Worm (Caenorhabditis elegans): ENCODE data around the gene srh-239.
A peak's percentile ranks its signal among the peaks of the same experiment; 100 is the strongest.

Gene srh-239

ce11 chrV:15464402-15464801 lies 18.9 kb downstream of the srh-239 start, which contains the start of gene rocf-1:
Gene rocf-1, minus strand, starts transcription at chrV:15464502.
- no peak for TF ChIP-seq nhr-77 (tag; optimal IDR thresholded peaks at IDR 0.05)
- TF ChIP-seq Y55F3AM.14 (GFP tag; optimal IDR thresholded peaks at IDR 0.05) = no peak
- no peak for TF ChIP-seq lin-39 (tag; optimal IDR thresholded peaks at IDR 0.05)
- TF ChIP-seq elt-3 (tag; optimal IDR thresholded peaks at IDR 0.05) = no peak
- no peak for TF ChIP-seq peb-1 (tag; optimal IDR thresholded peaks at IDR 0.05)
- no peak for TF ChIP-seq unc-39 (tag; optimal IDR thresholded peaks at IDR 0.05)
- TF ChIP-seq unc-55 (GFP tag; optimal IDR thresholded peaks at IDR 0.05) = no peak
- no peak for TF ChIP-seq R02D3.7 (tag; optimal IDR thresholded peaks at IDR 0.05)
- TF ChIP-seq crh-2 (tag; optimal IDR thresholded peaks at IDR 0.05) = no peak
- TF ChIP-seq ceh-82 (tag; optimal IDR thresholded peaks at IDR 0.05) = no peak
- TF ChIP-seq lsy-2 (tag; optimal IDR thresholded peaks at IDR 0.05) = no peak
- TF ChIP-seq elt-1 (tag; optimal IDR thresholded peaks at IDR 0.05) = no peak
- TF ChIP-seq ZK546.5 (tag; optimal IDR thresholded peaks at IDR 0.05) = no peak
- TF ChIP-seq ama-1 (optimal IDR thresholded peaks at IDR 0.05) = no peak
- TF ChIP-seq ztf-4 (tag; optimal IDR thresholded peaks at IDR 0.05) = no peak
- TF ChIP-seq sma-3 (GFP tag; optimal IDR thresholded peaks at IDR 0.05) = no peak
- no peak for TF ChIP-seq C34F6.9 (tag; optimal IDR thresholded peaks at IDR 0.05)
- no peak for TF ChIP-seq ztf-11 (tag; optimal IDR thresholded peaks at IDR 0.05)
- TF ChIP-seq F13H6.1 (tag; optimal IDR thresholded peaks at IDR 0.05) = no peak

- TF ChIP-seq nhr-77 (tag; optimal IDR thresholded peaks at IDR 0.05) (no peak), elt-1 (tag; optimal IDR thresholded peaks at IDR 0.05) (no peak), lin-39 (tag; optimal IDR thresholded peaks at IDR 0.05) (no peak), egl-27 (tag; optimal IDR thresholded peaks at IDR 0.05) (peak; percentile 80), lin-11 (tag; optimal IDR thresholded peaks at IDR 0.05) (peak; percentile 66), nhr-6 (tag; optimal IDR thresholded peaks at IDR 0.05) (no peak), sem-4 (tag; optimal IDR thresholded peaks at IDR 0.05) (peak; percentile 63), ztf-1 (GFP tag; conservative IDR thresholded peaks at IDR 0.05) (no peak), mbf-1 (tag; optimal IDR thresholded peaks at IDR 0.05) (peak; percentile 10), dmd-4 (tag; optimal IDR thresholded peaks at IDR 0.05) (no peak), nhr-129 (tag; optimal IDR thresholded peaks at IDR 0.05) (peak; percentile 69), sma-3 (GFP tag; optimal IDR thresholded peaks at IDR 0.05) (peak; percentile 91), unc-62 (GFP tag; optimal IDR thresholded peaks at IDR 0.05) (no peak), peb-1 (tag; optimal IDR thresholded peaks at IDR 0.05) (no peak), aly-2 (tag; optimal IDR thresholded peaks at IDR 0.05) (no peak), elt-3 (tag; optimal IDR thresholded peaks at IDR 0.05) (no peak), nhr-10 (tag; optimal IDR thresholded peaks at IDR 0.05) (peak; percentile 26), unc-55 (GFP tag; optimal IDR thresholded peaks at IDR 0.05) (peak; percentile 69), ztf-4 (tag; optimal IDR thresholded peaks at IDR 0.05) (no peak), sma-9 (GFP tag; optimal IDR thresholded peaks at IDR 0.05) (peak; percentile 74), sma-9 (tag; optimal IDR thresholded peaks at IDR 0.05) (no peak), R02D3.7 (tag; optimal IDR thresholded peaks at IDR 0.05) (no peak), Y55F3AM.14 (GFP tag; optimal IDR thresholded peaks at IDR 0.05) (peak; percentile 79), lsy-2 (tag; optimal IDR thresholded peaks at IDR 0.05) (peak; percentile 71 to 85), snpc-4 (tag; optimal IDR thresholded peaks at IDR 0.05) (peak; percentile 58), C34F6.9 (tag; optimal IDR thresholded peaks at IDR 0.05) (peak; percentile 52), nhr-25 (tag; optimal IDR thresholded peaks at IDR 0.05) (no peak), lin-13 (GFP tag; optimal IDR thresholded peaks at IDR 0.05) (peak; percentile 74), nhr-11 (tag; optimal IDR thresholded peaks at IDR 0.05) (peak; percentile 65), fos-1 (tag; optimal IDR thresholded peaks at IDR 0.05) (peak; percentile 94), crh-2 (tag; optimal IDR thresholded peaks at IDR 0.05) (peak; percentile 91), blmp-1 (tag; optimal IDR thresholded peaks at IDR 0.05; ENCODE audit: insufficient read depth) (no peak), skn-1 (tag; optimal IDR thresholded peaks at IDR 0.05) (no peak), unc-39 (tag; optimal IDR thresholded peaks at IDR 0.05) (no peak), nhr-21 (tag; optimal IDR thresholded peaks at IDR 0.05) (peak; percentile 82), nhr-12 (tag; optimal IDR thresholded peaks at IDR 0.05) (no peak), gmeb-1 (tag; optimal IDR thresholded peaks at IDR 0.05) (peak; percentile 81), F13H6.1 (tag; optimal IDR thresholded peaks at IDR 0.05) (peak; percentile 74), ceh-82 (tag; optimal IDR thresholded peaks at IDR 0.05) (peak; percentile 16), nhr-23 (tag; optimal IDR thresholded peaks at IDR 0.05) (no peak), mab-5 (tag; optimal IDR thresholded peaks at IDR 0.05) (peak; percentile 46), ama-1 (optimal IDR thresholded peaks at IDR 0.05) (no peak), ZK546.5 (tag; optimal IDR thresholded peaks at IDR 0.05) (no peak), ztf-11 (tag; optimal IDR thresholded peaks at IDR 0.05) (no peak), zag-1 (tag; optimal IDR thresholded peaks at IDR 0.05) (peak; percentile 57), mdl-1 (tag; optimal IDR thresholded peaks at IDR 0.05) (peak; percentile 11 to 76), nhr-237 (tag; optimal IDR thresholded peaks at IDR 0.05) (no peak), alr-1 (tag; optimal IDR thresholded peaks at IDR 0.05) (peak; percentile 8), ceh-16 (tag; optimal IDR thresholded peaks at IDR 0.05) (no peak)
Observed at ce11 chrV:15465032-15465727, 19.6 kb downstream of the srh-239 start, which contains the start of gene pqn-71. Gene pqn-71, plus strand, starts transcription at chrV:15465677.

Measured in whole organism, L2 larva.